5 worm cellular contexts compared by ENCODE assay signal in the genomic region with DNA sequence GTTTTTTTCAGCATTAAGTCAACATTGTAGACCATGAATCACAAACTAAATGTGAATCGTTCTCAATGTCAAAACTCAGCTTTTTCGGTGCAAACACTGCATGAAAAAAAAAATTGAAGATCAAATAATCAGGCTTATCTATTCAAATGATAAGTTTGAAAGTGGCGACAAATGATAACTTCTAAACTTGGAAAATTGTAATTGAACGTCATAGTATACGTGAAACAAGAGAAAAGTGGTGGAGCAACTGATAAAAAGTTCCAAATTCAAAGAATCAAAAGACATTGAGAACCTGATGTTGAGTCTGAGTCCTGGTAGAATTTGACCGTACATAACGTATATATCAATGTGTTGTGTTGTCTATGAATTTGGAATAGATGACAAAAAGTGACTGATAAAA.
A peak's percentile ranks its signal among the peaks of the same experiment; 100 is the strongest.
TF ChIP-seq lines count a peak whose summit lies in the region.

No protein-coding gene starts in this region.

TF ChIP-seq in whole organism, L1 larva, 84 proteins besides CTCF, POLR2A, EP300 and RAD21:
- TF ChIP-seq unc-98 (GFP tag; IDR thresholded peaks at IDR 0.05; lab: Robert Waterston, UW) = no peak
- no peak for TF ChIP-seq rnt-1 (tag; optimal IDR thresholded peaks at IDR 0.05; lab: Kevin White, UChicago)
- no peak for TF ChIP-seq fkh-8 (tag; optimal IDR thresholded peaks at IDR 0.05; lab: Kevin White, UChicago)
- TF ChIP-seq isw-1 (GFP tag; IDR thresholded peaks at IDR 0.05; lab: Robert Waterston, UW) = no peak
- TF ChIP-seq elt-2 (tag; optimal IDR thresholded peaks at IDR 0.05; lab: Kevin White, UChicago) = peak; percentile 83

TF ChIP-seq in whole organism, L2 larva, 48 proteins besides CTCF, POLR2A, EP300 and RAD21 (continues in another document):
- TF ChIP-seq gmeb-1 (tag; optimal IDR thresholded peaks at IDR 0.05; lab: Kevin White, UChicago) = no peak
- no peak for TF ChIP-seq unc-39 (tag; optimal IDR thresholded peaks at IDR 0.05; lab: Kevin White, UChicago)
- peak; percentile 29 for TF ChIP-seq crh-2 (tag; optimal IDR thresholded peaks at IDR 0.05; lab: Kevin White, UChicago)
- no peak for TF ChIP-seq elt-3 (tag; optimal IDR thresholded peaks at IDR 0.05; lab: Kevin White, UChicago)
- no peak for TF ChIP-seq elt-1 (tag; optimal IDR thresholded peaks at IDR 0.05; lab: Kevin White, UChicago)
- TF ChIP-seq nhr-6 (tag; optimal IDR thresholded peaks at IDR 0.05; lab: Kevin White, UChicago) = no peak
- no peak for TF ChIP-seq nhr-10 (tag; optimal IDR thresholded peaks at IDR 0.05; lab: Kevin White, UChicago)
- TF ChIP-seq ztf-4 (tag; optimal IDR thresholded peaks at IDR 0.05; lab: Kevin White, UChicago) = no peak
- TF ChIP-seq sma-3 (GFP tag; optimal IDR thresholded peaks at IDR 0.05; lab: Kevin White, UChicago) = no peak
- TF ChIP-seq nhr-12 (tag; optimal IDR thresholded peaks at IDR 0.05; lab: Kevin White, UChicago) = no peak
- no peak for TF ChIP-seq nhr-129 (tag; optimal IDR thresholded peaks at IDR 0.05; lab: Kevin White, UChicago)
- TF ChIP-seq fos-1 (tag; optimal IDR thresholded peaks at IDR 0.05; lab: Kevin White, UChicago) = peak; percentile 68
- TF ChIP-seq blmp-1 (tag; optimal IDR thresholded peaks at IDR 0.05; lab: Kevin White, UChicago; ENCODE audit: insufficient read depth) = no peak
- no peak for TF ChIP-seq alr-1 (tag; optimal IDR thresholded peaks at IDR 0.05; lab: Kevin White, UChicago)
- TF ChIP-seq skn-1 (tag; optimal IDR thresholded peaks at IDR 0.05; lab: Kevin White, UChicago) = no peak
- no peak for TF ChIP-seq ceh-82 (tag; optimal IDR thresholded peaks at IDR 0.05; lab: Kevin White, UChicago)
- TF ChIP-seq sma-9 (GFP tag; optimal IDR thresholded peaks at IDR 0.05; lab: Kevin White, UChicago) = peak; percentile 59
- TF ChIP-seq sma-9 (tag; optimal IDR thresholded peaks at IDR 0.05; lab: Kevin White, UChicago) = no peak
- TF ChIP-seq F13H6.1 (tag; optimal IDR thresholded peaks at IDR 0.05; lab: Kevin White, UChicago) = no peak
- no peak for TF ChIP-seq lin-11 (tag; optimal IDR thresholded peaks at IDR 0.05; lab: Kevin White, UChicago)
- TF ChIP-seq lin-13 (GFP tag; optimal IDR thresholded peaks at IDR 0.05; lab: Kevin White, UChicago) = no peak
- TF ChIP-seq dmd-4 (tag; optimal IDR thresholded peaks at IDR 0.05; lab: Kevin White, UChicago) = no peak

TF ChIP-seq in whole organism, L3 larva, 47 proteins besides CTCF, POLR2A, EP300 and RAD21:
- TF ChIP-seq pqm-1 (tag; optimal IDR thresholded peaks at IDR 0.05; lab: Kevin White, UChicago) (peak; percentile 51), mdl-1 (tag; optimal IDR thresholded peaks at IDR 0.05; lab: Kevin White, UChicago) (no peak), eor-1 (tag; optimal IDR thresholded peaks at IDR 0.05; lab: Kevin White, UChicago) (no peak), nhr-28 (tag; optimal IDR thresholded peaks at IDR 0.05; lab: Kevin White, UChicago) (no peak), elt-2 (tag; optimal IDR thresholded peaks at IDR 0.05; lab: Kevin White, UChicago) (peak; percentile 90), nhr-67 (tag; optimal IDR thresholded peaks at IDR 0.05; lab: Kevin White, UChicago) (no peak)

TF ChIP-seq in whole organism, L4 larva, 104 proteins besides CTCF, POLR2A, EP300 and RAD21 (continues in another document):
- TF ChIP-seq dmd-8 (GFP tag; IDR thresholded peaks at IDR 0.05; lab: Robert Waterston, UW) = no peak
- no peak for TF ChIP-seq Y105C5A.15 (GFP tag; IDR thresholded peaks at IDR 0.05; lab: Robert Waterston, UW)
- no peak for TF ChIP-seq zip-11 (GFP tag; IDR thresholded peaks at IDR 0.05; lab: Robert Waterston, UW)
- TF ChIP-seq unc-62 (GFP tag; optimal IDR thresholded peaks at IDR 0.05 in 1 of 2; lab: Kevin White, UChicago) = peak in 1 of 2 experiments; percentile 40
- TF ChIP-seq unc-62 (tag; optimal IDR thresholded peaks at IDR 0.05; lab: Kevin White, UChicago) = no peak
- no peak for TF ChIP-seq nhr-11 (tag; optimal IDR thresholded peaks at IDR 0.05; lab: Kevin White, UChicago)
- no peak for TF ChIP-seq skn-1 (tag; optimal IDR thresholded peaks at IDR 0.05; lab: Kevin White, UChicago)
- TF ChIP-seq dmd-6 (GFP tag; IDR thresholded peaks at IDR 0.05; lab: Robert Waterston, UW) = peak; percentile 77
- no peak for TF ChIP-seq duxl-1 (tag; optimal IDR thresholded peaks at IDR 0.05; lab: Kevin White, UChicago; ENCODE audit: poor library complexity)
- TF ChIP-seq mdt-29 (GFP tag; IDR thresholded peaks at IDR 0.05; lab: Robert Waterston, UW) = no peak
- TF ChIP-seq nhr-10 (tag; optimal IDR thresholded peaks at IDR 0.05; lab: Kevin White, UChicago) = no peak
- no peak for TF ChIP-seq lin-39 (tag; optimal IDR thresholded peaks at IDR 0.05; lab: Kevin White, UChicago)
- no peak for TF ChIP-seq tag-97 (GFP tag; IDR thresholded peaks at IDR 0.05; lab: Robert Waterston, UW)
- TF ChIP-seq dpl-1 (GFP tag; optimal IDR thresholded peaks at IDR 0.05; lab: Kevin White, UChicago) = no peak
- TF ChIP-seq set-16 (GFP tag; IDR thresholded peaks at IDR 0.05; lab: Robert Waterston, UW) = no peak
- TF ChIP-seq fkh-10 (GFP tag; optimal IDR thresholded peaks at IDR 0.05; lab: Kevin White, UChicago) = no peak
- TF ChIP-seq pqm-1 (tag; optimal IDR thresholded peaks at IDR 0.05; lab: Kevin White, UChicago) = peak; percentile 87
- TF ChIP-seq tra-1 (GFP tag; IDR thresholded peaks at IDR 0.05; lab: Robert Waterston, UW) = no peak
- TF ChIP-seq D1046.2 (GFP tag; IDR thresholded peaks at IDR 0.05; lab: Robert Waterston, UW) = no peak
- no peak for TF ChIP-seq mxl-2 (GFP tag; conservative IDR thresholded peaks at IDR 0.05; lab: Robert Waterston, UW)
- no peak for TF ChIP-seq nhr-28 (tag; optimal IDR thresholded peaks at IDR 0.05; lab: Kevin White, UChicago)
- no peak for TF ChIP-seq snpc-4 (tag; optimal IDR thresholded peaks at IDR 0.05; lab: Kevin White, UChicago)
- TF ChIP-seq spr-3 (GFP tag; optimal IDR thresholded peaks at IDR 0.05; lab: Kevin White, UChicago) = no peak
- peak; percentile 11 for TF ChIP-seq nhr-48 (tag; optimal IDR thresholded peaks at IDR 0.05; lab: Kevin White, UChicago)
- no peak for TF ChIP-seq jun-1 (tag; optimal IDR thresholded peaks at IDR 0.05; lab: Kevin White, UChicago)
- no peak for TF ChIP-seq ZK337.2 (GFP tag; IDR thresholded peaks at IDR 0.05; lab: Robert Waterston, UW)
- TF ChIP-seq T26A8.4 (GFP tag; IDR thresholded peaks at IDR 0.05; lab: Robert Waterston, UW) = no peak
- TF ChIP-seq unc-130 (GFP tag; optimal IDR thresholded peaks at IDR 0.05; lab: Kevin White, UChicago) = no peak
- no peak for TF ChIP-seq F49E8.2 (tag; optimal IDR thresholded peaks at IDR 0.05; lab: Kevin White, UChicago; ENCODE audit: borderline replicate concordance)
- no peak for TF ChIP-seq gei-8 (GFP tag; optimal IDR thresholded peaks at IDR 0.05; lab: Kevin White, UChicago)

TF ChIP-seq in whole organism, young adult, 124 proteins besides CTCF, POLR2A, EP300 and RAD21:
- TF ChIP-seq ceh-27 (GFP tag; optimal IDR thresholded peaks at IDR 0.05; lab: Kevin White, UChicago) (no peak), dpl-1 (GFP tag; optimal IDR thresholded peaks at IDR 0.05; lab: Kevin White, UChicago) (no peak), ceh-100 (GFP tag; IDR thresholded peaks at IDR 0.05; lab: Robert Waterston, UW) (no peak), nhr-120 (GFP tag; IDR thresholded peaks at IDR 0.05; lab: Robert Waterston, UW) (no peak), C17E4.6 (GFP tag; IDR thresholded peaks at IDR 0.05; lab: Robert Waterston, UW) (no peak), B0019.2 (GFP tag; conservative IDR thresholded peaks at IDR 0.05; lab: Robert Waterston, UW) (no peak), nhr-80 (tag; optimal IDR thresholded peaks at IDR 0.05; lab: Kevin White, UChicago) (peak; percentile 69)
